Fruit fly (Drosophila melanogaster): ENCODE results near the gene Arp1.

Gene Arp1

dm6 chr3R:12653511-12654252, 37.9 kb upstream of the Arp1 start:
- TF ChIP-seq pan (optimal IDR thresholded peaks at IDR 0.05): no peak
- no peak for TF ChIP-seq CG8478 (optimal IDR thresholded peaks at IDR 0.05)
- no peak for TF ChIP-seq usp (GFP tag; optimal IDR thresholded peaks at IDR 0.05)
- TF ChIP-seq Dll (optimal IDR thresholded peaks at IDR 0.05): no peak
- TF ChIP-seq EcR (GFP tag; optimal IDR thresholded peaks at IDR 0.05): no peak
- no peak for TF ChIP-seq psq (optimal IDR thresholded peaks at IDR 0.05)

dm6 chr3R:12654253-12654623, 37.3 kb upstream of the Arp1 start, which contains the start of gene CG6225:
Gene CG6225 (plus strand): TSS chr3R:12654577.
- TF ChIP-seq psq (optimal IDR thresholded peaks at IDR 0.05) (no peak), Dll (optimal IDR thresholded peaks at IDR 0.05) (no peak), CG8478 (optimal IDR thresholded peaks at IDR 0.05) (no peak), usp (GFP tag; optimal IDR thresholded peaks at IDR 0.05) (no peak), pan (optimal IDR thresholded peaks at IDR 0.05) (no peak), EcR (GFP tag; optimal IDR thresholded peaks at IDR 0.05) (no peak)

- TF ChIP-seq pan (optimal IDR thresholded peaks at IDR 0.05) (no peak), psq (optimal IDR thresholded peaks at IDR 0.05) (no peak), usp (GFP tag; optimal IDR thresholded peaks at IDR 0.05) (no peak), CG8478 (optimal IDR thresholded peaks at IDR 0.05) (no peak), Dll (optimal IDR thresholded peaks at IDR 0.05) (no peak), EcR (GFP tag; optimal IDR thresholded peaks at IDR 0.05) (no peak)
Measured at dm6 chr3R:12656946-12657566, 34.5 kb upstream of the Arp1 start.

- TF ChIP-seq usp (GFP tag; optimal IDR thresholded peaks at IDR 0.05): no peak
- no peak for TF ChIP-seq psq (optimal IDR thresholded peaks at IDR 0.05)
- no peak for TF ChIP-seq CG8478 (optimal IDR thresholded peaks at IDR 0.05)
- TF ChIP-seq pan (optimal IDR thresholded peaks at IDR 0.05): no peak
- TF ChIP-seq EcR (GFP tag; optimal IDR thresholded peaks at IDR 0.05): no peak
- TF ChIP-seq Dll (optimal IDR thresholded peaks at IDR 0.05): no peak
Measured at dm6 chr3R:12662531-12662930, 29.0 kb upstream of the Arp1 start, which contains the start of gene CG14395. Gene CG14395 (plus strand): TSS chr3R:12662831.

- TF ChIP-seq psq (optimal IDR thresholded peaks at IDR 0.05) (no peak), Dll (optimal IDR thresholded peaks at IDR 0.05) (no peak), EcR (GFP tag; optimal IDR thresholded peaks at IDR 0.05) (no peak), pan (optimal IDR thresholded peaks at IDR 0.05) (no peak), usp (GFP tag; optimal IDR thresholded peaks at IDR 0.05) (no peak), CG8478 (optimal IDR thresholded peaks at IDR 0.05) (no peak)
Measured at dm6 chr3R:12666206-12666834, 25.2 kb upstream of the Arp1 start.

dm6 chr3R:12674041-12674623, 17.4 kb upstream of the Arp1 start, which contains the start of gene Gnmt:
Gene Gnmt (plus strand): TSS chr3R:12674608.
- TF ChIP-seq usp (GFP tag; optimal IDR thresholded peaks at IDR 0.05) (no peak), psq (optimal IDR thresholded peaks at IDR 0.05) (no peak), CG8478 (optimal IDR thresholded peaks at IDR 0.05) (no peak), Dll (optimal IDR thresholded peaks at IDR 0.05) (no peak), EcR (GFP tag; optimal IDR thresholded peaks at IDR 0.05) (no peak), pan (optimal IDR thresholded peaks at IDR 0.05) (no peak)

- TF ChIP-seq usp (GFP tag; optimal IDR thresholded peaks at IDR 0.05): no peak
Measured at dm6 chr3R:12676160-12676559, 15.4 kb upstream of the Arp1 start, which contains the start of gene CG43630. Gene CG43630 (minus strand): TSS chr3R:12676260.

- TF ChIP-seq EcR (GFP tag; optimal IDR thresholded peaks at IDR 0.05) (no peak), usp (GFP tag; optimal IDR thresholded peaks at IDR 0.05) (no peak), psq (optimal IDR thresholded peaks at IDR 0.05) (no peak), CG8478 (optimal IDR thresholded peaks at IDR 0.05) (no peak)
Measured at dm6 chr3R:12678850-12679249, 12.7 kb upstream of the Arp1 start, which contains the start of gene mbo. Gene mbo (minus strand): TSS chr3R:12679052.

- no peak for TF ChIP-seq psq (optimal IDR thresholded peaks at IDR 0.05)
- TF ChIP-seq pan (optimal IDR thresholded peaks at IDR 0.05): no peak
- no peak for TF ChIP-seq CG8478 (optimal IDR thresholded peaks at IDR 0.05)
- no peak for TF ChIP-seq EcR (GFP tag; optimal IDR thresholded peaks at IDR 0.05)
- no peak for TF ChIP-seq usp (GFP tag; optimal IDR thresholded peaks at IDR 0.05)
- no peak for TF ChIP-seq Dll (optimal IDR thresholded peaks at IDR 0.05)
Measured at dm6 chr3R:12681275-12681674, 10.3 kb upstream of the Arp1 start, which contains the start of gene Cyp313a4. Gene Cyp313a4 (minus strand): TSS chr3R:12681375.

- TF ChIP-seq usp (GFP tag; optimal IDR thresholded peaks at IDR 0.05) (no peak), CG8478 (optimal IDR thresholded peaks at IDR 0.05) (no peak)
Measured at dm6 chr3R:12685290-12685689, 6.3 kb upstream of the Arp1 start.

- TF ChIP-seq pan (optimal IDR thresholded peaks at IDR 0.05): no peak
- no peak for TF ChIP-seq EcR (GFP tag; optimal IDR thresholded peaks at IDR 0.05)
- TF ChIP-seq psq (optimal IDR thresholded peaks at IDR 0.05): no peak
- TF ChIP-seq usp (GFP tag; optimal IDR thresholded peaks at IDR 0.05): no peak
- TF ChIP-seq CG8478 (optimal IDR thresholded peaks at IDR 0.05): no peak
- no peak for TF ChIP-seq Dll (optimal IDR thresholded peaks at IDR 0.05)
Measured at dm6 chr3R:12688116-12688515, 3.4 kb upstream of the Arp1 start.

Data from whole organism.